Worm (Caenorhabditis elegans) whole organism, L4/young adult: ENCODE data around the gene srt-52.

Experiments
- W03F9.2 ChIP-seq: fragments of 150-350 bp; optimal IDR thresholded peaks from 2 replicates; lab custom pipeline; 2014; ENCODE audit warnings: missing biosample characterization, missing genetic modification characterization
- dao-5 ChIP-seq: sonication (generic microtip); optimal IDR thresholded peaks from 2 replicates; lab custom pipeline; 2016; ENCODE audit warnings: missing genotype, missing genetic modification characterization, moderate library complexity, missing compliant biosample characterization
- him-1 ChIP-seq: sonication (generic microtip); optimal IDR thresholded peaks from 2 replicates; lab custom pipeline; 2016; ENCODE audit warnings: missing genotype, missing genetic modification reagents, missing genetic modification characterization, missing compliant biosample characterization

srt-52 gene

ce11 chrV:44026-44425 lies 11.8 kb downstream of the srt-52 start:
- TF ChIP-seq W03F9.2 (tag; lab: Kevin White, UChicago) (no peak), him-1 (tag; lab: Kevin White, UChicago) (no peak), dao-5 (no peak)

- TF ChIP-seq him-1 (tag; lab: Kevin White, UChicago) (no peak), W03F9.2 (tag; lab: Kevin White, UChicago) (no peak), dao-5 (no peak)
Measured at ce11 chrV:43070-43469, 12.8 kb downstream of the srt-52 start.

- TF ChIP-seq him-1 (tag; lab: Kevin White, UChicago) (no peak), dao-5 (no peak), W03F9.2 (tag; lab: Kevin White, UChicago) (no peak)
Measured at ce11 chrV:37729-38128, 18.1 kb downstream of the srt-52 start.

ce11 chrV:29823-30222 lies 26.0 kb downstream of the srt-52 start:
- no peak for TF ChIP-seq him-1 (tag; lab: Kevin White, UChicago)
- TF ChIP-seq W03F9.2 (tag; lab: Kevin White, UChicago) = no peak
- no peak for TF ChIP-seq dao-5

- TF ChIP-seq dao-5 = no peak
Measured at ce11 chrV:28270-28669, 27.6 kb downstream of the srt-52 start.

- TF ChIP-seq dao-5 (no peak), him-1 (tag; lab: Kevin White, UChicago) (no peak), W03F9.2 (tag; lab: Kevin White, UChicago) (no peak)
Measured at ce11 chrV:27604-28003, 28.2 kb downstream of the srt-52 start.

ce11 chrV:24181-24580 lies 31.7 kb downstream of the srt-52 start:
- no peak for TF ChIP-seq him-1 (tag; lab: Kevin White, UChicago)
- TF ChIP-seq dao-5 = no peak
- no peak for TF ChIP-seq W03F9.2 (tag; lab: Kevin White, UChicago)

ce11 chrV:21848-22247 lies 34.0 kb downstream of the srt-52 start:
- TF ChIP-seq W03F9.2 (tag; lab: Kevin White, UChicago) (no peak), dao-5 (no peak), him-1 (tag; lab: Kevin White, UChicago) (no peak)

- TF ChIP-seq dao-5 (no peak), him-1 (tag; lab: Kevin White, UChicago) (no peak), W03F9.2 (tag; lab: Kevin White, UChicago) (no peak)
Measured at ce11 chrV:20518-20917, 35.3 kb downstream of the srt-52 start, which contains the start of gene egl-8. Gene egl-8 (plus strand): TSS chrV:20818.

ce11 chrV:16067-16845 lies 39.6 kb downstream of the srt-52 start:
- TF ChIP-seq him-1 (tag; lab: Kevin White, UChicago) (no peak), dao-5 (no peak), W03F9.2 (tag; lab: Kevin White, UChicago) (no peak)

ce11 chrV:11708-12107 lies 44.1 kb downstream of the srt-52 start:
- TF ChIP-seq him-1 (tag; lab: Kevin White, UChicago) = no peak
- no peak for TF ChIP-seq dao-5
- no peak for TF ChIP-seq W03F9.2 (tag; lab: Kevin White, UChicago)

- TF ChIP-seq dao-5 = no peak
- no peak for TF ChIP-seq W03F9.2 (tag; lab: Kevin White, UChicago)
- TF ChIP-seq him-1 (tag; lab: Kevin White, UChicago) = peak; percentile 2
Measured at ce11 chrV:11158-11557, 44.7 kb downstream of the srt-52 start.

- TF ChIP-seq him-1 (tag; lab: Kevin White, UChicago) (peak; percentile 98), dao-5 (no peak), W03F9.2 (tag; lab: Kevin White, UChicago) (peak; percentile 9)
Measured at ce11 chrV:8716-9246, 47.1 kb downstream of the srt-52 start, which contains the start of gene B0348.10. Gene B0348.10 (minus strand): TSS chrV:8739.

ce11 chrV:7778-8445 lies 47.9 kb downstream of the srt-52 start, which contains the start of gene ife-3:
Gene ife-3 (minus strand): TSS chrV:7828.
- no peak for TF ChIP-seq him-1 (tag; lab: Kevin White, UChicago)
- peak; percentile 49 for TF ChIP-seq W03F9.2 (tag; lab: Kevin White, UChicago)
